Worm (Caenorhabditis elegans): Measurements from ENCODE around the gene ttr-52.

DNA sequence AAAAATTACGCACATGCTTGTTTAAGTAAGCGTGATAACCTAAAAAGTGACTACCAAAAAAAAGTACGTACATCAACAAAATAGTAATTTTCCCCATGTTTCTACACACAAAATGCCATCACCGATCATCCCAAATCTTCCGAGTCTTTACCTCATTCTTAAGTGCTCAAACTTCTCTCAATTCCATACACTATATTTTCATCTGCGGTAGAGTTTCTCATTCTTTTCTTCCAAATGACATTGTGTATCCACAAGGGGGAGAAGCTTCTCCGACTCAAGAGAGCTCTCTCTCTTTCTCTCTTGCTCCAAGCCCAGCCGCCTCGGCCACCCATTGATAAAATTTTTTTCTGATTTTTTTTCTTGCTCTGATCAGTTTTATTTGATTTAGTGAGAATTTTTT, 5.0 kb downstream of the ttr-52 start, which contains the start of gene myo-6:
- no peak for TF ChIP-seq zag-1 (tag; optimal IDR thresholded peaks at IDR 0.05)
- TF ChIP-seq ceh-16 (tag; optimal IDR thresholded peaks at IDR 0.05): no peak
- TF ChIP-seq ama-1 (optimal IDR thresholded peaks at IDR 0.05): no peak
- TF ChIP-seq fos-1 (tag; optimal IDR thresholded peaks at IDR 0.05): no peak
- TF ChIP-seq ztf-4 (tag; optimal IDR thresholded peaks at IDR 0.05): no peak
- TF ChIP-seq nhr-237 (tag; optimal IDR thresholded peaks at IDR 0.05): no peak
- TF ChIP-seq snpc-4 (tag; optimal IDR thresholded peaks at IDR 0.05): no peak

All from whole organism, L3 larva.